Worm (Caenorhabditis elegans) whole organism, early embryonic: ENCODE data around the gene glo-3.

Experiments
- B0310.2 ChIP-seq: sonication (generic microtip); optimal IDR thresholded peaks from 2 replicates; lab custom pipeline; 2016; ENCODE audit warnings: mild to moderate bottlenecking, missing genetic modification characterization, missing compliant biosample characterization
- F13C5.2 ChIP-seq: sonication (generic microtip); optimal IDR thresholded peaks from 2 replicates; lab custom pipeline; 2017; ENCODE audit warnings: mild to moderate bottlenecking, missing genetic modification characterization, inconsistent platforms, missing compliant biosample characterization
- aly-1 ChIP-seq: sonication (generic microtip); optimal IDR thresholded peaks from 2 replicates; lab custom pipeline; 2016; ENCODE audit warnings: missing genetic modification characterization, missing compliant biosample characterization
- ama-1 ChIP-seq: fragments of 150-350 bp; optimal IDR thresholded peaks from 2 replicates; lab custom pipeline; 2014
- ceh-13 ChIP-seq: fragments of 200-800 bp; sonication (Bioruptor generic); optimal IDR thresholded peaks from 2 replicates; lab custom pipeline; 2018; ENCODE audit warnings: mild to moderate bottlenecking, missing genetic modification characterization, missing compliant biosample characterization
- ceh-36 ChIP-seq: sonication (generic microtip); optimal IDR thresholded peaks from 2 replicates; lab custom pipeline; 2016; ENCODE audit warnings: missing genetic modification characterization, inconsistent platforms, missing compliant biosample characterization
- ets-7 ChIP-seq: sonication (generic microtip); optimal IDR thresholded peaks from 2 replicates; lab custom pipeline; 2016; ENCODE audit warnings: missing genotype, missing genetic modification characterization, missing compliant biosample characterization
- flt-1 ChIP-seq: fragments of 200-800 bp; sonication (Bioruptor generic); IDR thresholded peaks from 2 replicates; pipeline ENCODE4 v1.3.6; 2022; ENCODE audit warnings: missing genetic modification characterization, missing compliant biosample characterization
- hmbx-1 ChIP-seq: sonication (generic microtip); optimal IDR thresholded peaks from 2 replicates; lab custom pipeline; 2016; ENCODE audit warnings: mild to moderate bottlenecking, missing genetic modification characterization, missing compliant biosample characterization
- hmg-4 ChIP-seq: fragments of 200-800 bp; sonication (Bioruptor generic); optimal IDR thresholded peaks from 2 replicates; lab custom pipeline; 2018; ENCODE audit warnings: mild to moderate bottlenecking, missing genetic modification characterization, missing compliant biosample characterization
- hnd-1 ChIP-seq: sonication (generic microtip); optimal IDR thresholded peaks from 2 replicates; lab custom pipeline; 2016; ENCODE audit warnings: missing genetic modification characterization, missing compliant biosample characterization
- pes-1 ChIP-seq: fragments of 200-800 bp; sonication (Bioruptor generic); IDR thresholded peaks from 2 replicates; pipeline ENCODE4 v1.3.6; 2022; ENCODE audit warnings: missing genetic modification reagents, missing genetic modification characterization, missing compliant biosample characterization
- scrt-1 ChIP-seq: fragments of 200-800 bp; sonication (Bioruptor generic); IDR thresholded peaks from 2 replicates; pipeline ENCODE4 v1.3.6; 2022; ENCODE audit warnings: missing genetic modification characterization, missing compliant biosample characterization
- sea-1 ChIP-seq: fragments of 200-800 bp; sonication (Bioruptor generic); conservative IDR thresholded peaks from 2 replicates; pipeline ENCODE4 v1.3.6; 2022; ENCODE audit warnings: missing genetic modification characterization, missing compliant biosample characterization
- tbx-11 ChIP-seq: fragments of 200-800 bp; sonication (Bioruptor generic); IDR thresholded peaks from 2 replicates; pipeline ENCODE4 v1.3.6; 2022; ENCODE audit warnings: missing genetic modification characterization, missing compliant biosample characterization
- tbx-37 ChIP-seq: fragments of 200-800 bp; sonication (Bioruptor generic); conservative IDR thresholded peaks from 2 replicates; pipeline ENCODE4 v1.3.6; 2022; ENCODE audit warnings: missing genetic modification reagents, missing genetic modification characterization, missing compliant biosample characterization
- tra-4 ChIP-seq: sonication (generic microtip); optimal IDR thresholded peaks from 2 replicates; lab custom pipeline; 2017; ENCODE audit warnings: missing genetic modification characterization, missing compliant biosample characterization

Gene glo-3

ce11 chrX:10533447-10533846, at the start of gene glo-3:
Gene glo-3 (plus strand): TSS chrX:10533699.
- TF ChIP-seq sea-1 (no peak), aly-1 (no peak), pes-1 (GFP tag; lab: Robert Waterston, UW) (no peak), ceh-36 (tag; lab: Kevin White, UChicago) (no peak), B0310.2 (no peak), F13C5.2 (no peak), tra-4 (tag; lab: Kevin White, UChicago) (no peak), scrt-1 (GFP tag; lab: Robert Waterston, UW) (no peak)

DNA sequence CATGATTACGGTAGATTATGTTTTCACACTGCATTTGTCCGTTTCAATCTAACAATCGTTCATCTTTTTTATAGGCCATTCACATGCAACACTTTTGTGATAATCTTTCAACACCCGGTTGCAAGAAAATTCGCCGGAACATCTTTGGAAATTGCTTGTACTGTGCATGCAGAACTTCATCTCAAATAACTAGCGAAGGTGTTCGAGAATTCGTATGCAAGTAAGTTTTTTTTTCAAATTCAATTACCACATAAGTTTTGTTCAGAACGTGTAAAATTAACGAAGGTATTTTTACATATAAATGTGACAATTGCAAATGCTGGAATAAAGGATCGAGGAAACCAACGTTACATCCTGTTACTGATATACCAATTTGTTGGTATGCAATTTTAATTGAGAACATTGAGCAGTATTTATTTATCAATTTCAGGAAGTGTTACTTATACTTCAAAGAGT, 48.2 kb upstream of the glo-3 start, which contains the start of gene C33D3.3:
TSS of gene C33D3.3 (plus strand) at position 51 of the 456 bp plus-strand sequence.
- TF ChIP-seq aly-1 (no peak), scrt-1 (GFP tag; lab: Robert Waterston, UW) (no peak), hnd-1 (tag; lab: Kevin White, UChicago) (no peak), hmg-4 (no peak), flt-1 (GFP tag; lab: Robert Waterston, UW) (no peak), ceh-36 (tag; lab: Kevin White, UChicago) (no peak), ceh-13 (GFP tag; lab: Kevin White, UChicago) (no peak), tbx-37 (GFP tag; lab: Robert Waterston, UW) (no peak), pes-1 (GFP tag; lab: Robert Waterston, UW) (no peak)

ce11 chrX:10488763-10489162, 44.7 kb upstream of the glo-3 start, which contains the start of gene C33D3.4:
Gene C33D3.4 (plus strand): TSS chrX:10489063.
- TF ChIP-seq F13C5.2 (no peak), sea-1 (no peak), ets-7 (tag; lab: Kevin White, UChicago) (no peak), ceh-36 (tag; lab: Kevin White, UChicago) (no peak), tra-4 (tag; lab: Kevin White, UChicago) (no peak), B0310.2 (no peak), hmbx-1 (no peak), flt-1 (GFP tag; lab: Robert Waterston, UW) (no peak), hmg-4 (no peak)

- TF ChIP-seq F13C5.2 = no peak
These were observed 42.5 kb upstream of the glo-3 start, which contains the start of gene C33D3.5 for ce11 chrX:10491044-10491443. Gene C33D3.5 (plus strand): TSS chrX:10491344.

ce11 chrX:10491875-10492523, 41.5 kb upstream of the glo-3 start:
- TF ChIP-seq tbx-11 (GFP tag; lab: Robert Waterston, UW) (no peak), sea-1 (no peak), pes-1 (GFP tag; lab: Robert Waterston, UW) (no peak), hmbx-1 (no peak), ama-1 (lab: Kevin White, UChicago) (no peak), B0310.2 (no peak), ceh-13 (GFP tag; lab: Kevin White, UChicago) (no peak), tra-4 (tag; lab: Kevin White, UChicago) (no peak), hmg-4 (no peak), hnd-1 (tag; lab: Kevin White, UChicago) (no peak)

DNA sequence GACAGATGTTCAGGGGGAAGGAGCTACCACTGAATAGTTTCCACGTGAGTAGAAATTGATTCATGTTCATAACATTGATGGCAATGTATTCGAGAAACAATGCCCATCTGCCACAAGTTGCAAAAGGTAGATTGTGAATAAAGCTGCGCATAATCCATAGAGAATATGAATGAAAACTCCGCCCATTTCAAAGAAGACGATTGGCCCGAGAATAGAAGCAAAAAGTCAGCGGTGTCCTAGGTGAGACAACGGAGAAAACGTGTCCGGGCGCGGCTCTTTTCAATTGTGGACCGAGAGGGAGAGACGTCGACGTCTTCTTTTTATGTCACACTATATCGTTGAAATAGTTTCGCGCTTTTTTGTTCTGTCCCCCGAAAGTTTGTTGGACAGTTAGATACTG, 33.9 kb upstream of the glo-3 start, which contains the start of gene vab-3:
TSS of gene vab-3 (plus strand) at position 301 of the 400 bp plus-strand sequence.
- TF ChIP-seq ets-7 (tag; lab: Kevin White, UChicago) (no peak), tra-4 (tag; lab: Kevin White, UChicago) (no peak), ceh-13 (GFP tag; lab: Kevin White, UChicago) (no peak), hmg-4 (no peak), hnd-1 (tag; lab: Kevin White, UChicago) (no peak), pes-1 (GFP tag; lab: Robert Waterston, UW) (no peak), ama-1 (lab: Kevin White, UChicago) (no peak), ceh-36 (tag; lab: Kevin White, UChicago) (no peak), hmbx-1 (no peak), flt-1 (GFP tag; lab: Robert Waterston, UW) (no peak), scrt-1 (GFP tag; lab: Robert Waterston, UW) (no peak), F13C5.2 (no peak), aly-1 (no peak), sea-1 (no peak)

DNA sequence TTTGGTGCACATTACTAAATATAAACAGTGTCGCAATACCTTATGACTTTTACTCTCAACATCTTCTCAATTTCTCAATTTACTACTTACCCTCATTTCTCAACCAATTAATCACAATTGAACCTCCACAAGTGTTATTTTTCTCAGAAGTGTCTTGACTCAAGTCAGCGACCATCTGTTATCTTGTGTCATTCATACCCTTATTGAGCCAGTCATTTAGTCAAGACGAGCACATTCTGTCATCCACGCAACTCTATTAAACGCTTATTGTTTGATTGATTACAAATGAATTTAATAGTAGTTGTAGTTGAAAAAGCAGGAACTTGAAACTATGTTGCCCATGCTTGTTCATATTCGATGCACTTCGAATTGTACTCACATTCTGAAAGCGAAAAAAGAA, 30.1 kb upstream of the glo-3 start:
- TF ChIP-seq ceh-13 (GFP tag; lab: Kevin White, UChicago) = no peak
- no peak for TF ChIP-seq ceh-36 (tag; lab: Kevin White, UChicago)
- no peak for TF ChIP-seq hnd-1 (tag; lab: Kevin White, UChicago)
- no peak for TF ChIP-seq tbx-11 (GFP tag; lab: Robert Waterston, UW)
- TF ChIP-seq scrt-1 (GFP tag; lab: Robert Waterston, UW) = no peak
- no peak for TF ChIP-seq ets-7 (tag; lab: Kevin White, UChicago)
- TF ChIP-seq B0310.2 = no peak
- TF ChIP-seq tbx-37 (GFP tag; lab: Robert Waterston, UW) = no peak
- TF ChIP-seq aly-1 = no peak
- no peak for TF ChIP-seq flt-1 (GFP tag; lab: Robert Waterston, UW)
- TF ChIP-seq tra-4 (tag; lab: Kevin White, UChicago) = no peak

DNA sequence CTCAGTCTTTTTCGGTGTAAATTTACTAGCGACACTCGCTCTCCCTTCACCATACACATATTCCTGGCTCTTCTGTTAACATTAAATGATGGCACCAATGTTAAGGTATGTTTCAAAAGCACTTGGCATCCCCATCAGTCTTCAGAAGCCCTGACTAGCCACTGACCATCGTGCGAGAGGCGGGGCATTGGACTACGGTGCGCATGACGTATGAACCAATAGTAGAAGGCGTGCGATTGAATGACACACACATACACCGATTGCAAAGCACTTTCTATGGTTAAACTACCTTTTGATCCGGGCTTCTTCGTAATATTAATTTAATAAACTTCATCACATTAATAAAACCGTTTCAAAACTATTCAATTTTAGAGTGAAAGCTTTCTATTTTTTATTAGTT, 28.3 kb upstream of the glo-3 start:
- TF ChIP-seq tbx-11 (GFP tag; lab: Robert Waterston, UW) = no peak
- no peak for TF ChIP-seq flt-1 (GFP tag; lab: Robert Waterston, UW)
- no peak for TF ChIP-seq scrt-1 (GFP tag; lab: Robert Waterston, UW)
- no peak for TF ChIP-seq hmg-4
